Worm (Caenorhabditis elegans): ENCODE results near the gene ttr-38.

DNA sequence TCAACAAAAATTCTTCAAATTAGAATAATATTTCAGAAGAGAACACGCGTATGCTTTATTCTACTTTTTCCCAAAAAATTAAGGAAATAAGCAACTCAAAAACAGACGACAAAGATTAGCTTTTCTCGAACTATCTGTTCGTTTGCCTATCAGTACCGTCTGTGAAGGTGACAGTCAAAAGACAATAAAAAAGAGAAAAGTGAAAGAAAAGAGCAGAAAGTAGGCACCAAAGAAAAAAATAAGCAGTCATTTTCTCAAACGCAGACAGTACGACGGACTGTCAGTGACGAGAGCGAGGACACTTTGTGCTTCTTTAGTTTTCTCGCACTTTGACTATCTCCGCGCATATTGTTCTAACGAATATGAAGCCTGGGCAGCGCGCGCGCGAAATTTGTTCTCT, 47.8 kb downstream of the ttr-38 start:
- no peak for TF ChIP-seq him-1 (tag; optimal IDR thresholded peaks at IDR 0.05)
- no peak for TF ChIP-seq W03F9.2 (tag; optimal IDR thresholded peaks at IDR 0.05)
- no peak for TF ChIP-seq dao-5 (tag; optimal IDR thresholded peaks at IDR 0.05)
